Fruit fly (Drosophila melanogaster): Measurements from ENCODE around the gene CG18131.

DNA sequence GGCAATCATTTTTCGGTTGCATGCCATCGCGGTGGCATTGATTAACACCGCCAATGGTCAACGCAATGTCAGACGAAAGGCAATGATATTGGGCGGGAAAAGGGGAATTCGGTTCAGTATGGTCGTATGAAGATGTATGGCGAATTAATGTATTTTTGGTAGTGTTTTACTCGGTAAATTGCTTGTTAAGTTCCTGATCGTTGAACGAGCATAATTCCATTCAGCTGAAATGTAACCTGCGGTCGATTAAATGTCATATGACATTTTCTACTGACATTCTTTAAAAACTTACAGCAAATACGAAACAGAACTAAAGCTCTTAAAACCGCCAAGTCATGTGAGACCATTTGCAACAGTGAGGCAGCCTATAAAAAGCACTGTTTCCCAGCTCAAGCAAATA is 19.8 kb upstream of the CG18131 start, which contains the start of gene Or22a:
- no peak for TF ChIP-seq CTCF (optimal IDR thresholded peaks at IDR 0.05)
- TF ChIP-seq CG8478 (optimal IDR thresholded peaks at IDR 0.05), result no peak

Data from S2 (cell line).